Worm (Caenorhabditis elegans) whole organism, young adult: Measurements from ENCODE around the gene egl-18.

Source experiments
- C06A6.2 ChIP-seq: fragments of 200-800 bp; sonication (Bioruptor generic); conservative IDR thresholded peaks from 2 replicates; pipeline ENCODE4 v1.3.6; 2022; ENCODE audit warnings: missing genetic modification characterization, missing compliant biosample characterization
- F49E8.2 ChIP-seq: sonication (generic microtip); optimal IDR thresholded peaks from 3 replicates; lab custom pipeline; 2017; ENCODE audit warnings: missing genetic modification characterization, mild to moderate bottlenecking, missing compliant biosample characterization, antibody characterized with exemption, moderate library complexity; ENCODE audit not compliant: insufficient read depth
- F52B5.7 ChIP-seq: sonication (generic microtip); optimal IDR thresholded peaks from 2 replicates; lab custom pipeline; 2016; ENCODE audit warnings: mild to moderate bottlenecking, missing genetic modification characterization, missing compliant biosample characterization
- F57C9.4 ChIP-seq: sonication (generic microtip); optimal IDR thresholded peaks from 2 replicates; lab custom pipeline; 2017; ENCODE audit warnings: mild to moderate bottlenecking, missing genetic modification characterization, missing compliant biosample characterization
- T26A5.8 ChIP-seq: sonication (generic microtip); optimal IDR thresholded peaks from 2 replicates; lab custom pipeline; 2016; ENCODE audit warnings: missing genetic modification characterization, missing compliant biosample characterization
- Y53G8AR.9 ChIP-seq: fragments of 200-800 bp; sonication (Bioruptor generic); conservative IDR thresholded peaks from 2 replicates; pipeline ENCODE4 v1.3.6; 2022; ENCODE audit warnings: missing genetic modification reagents, missing genetic modification characterization, missing compliant biosample characterization
- Y67H2A.10 ChIP-seq: fragments of 200-800 bp; sonication (Bioruptor generic); conservative IDR thresholded peaks from 2 replicates; pipeline ENCODE4 v1.3.6; 2022; ENCODE audit warnings: missing genetic modification reagents, missing genetic modification characterization, missing compliant biosample characterization
- Y95B8A.8 ChIP-seq: fragments of 200-800 bp; sonication (Bioruptor generic); IDR thresholded peaks from 2 replicates; pipeline ENCODE4 v1.3.6; 2022; ENCODE audit warnings: missing genetic modification reagents, missing genetic modification characterization, missing compliant biosample characterization
- athp-1 ChIP-seq: sonication (generic microtip); optimal IDR thresholded peaks from 2 replicates; lab custom pipeline; 2017; ENCODE audit warnings: mild to moderate bottlenecking, missing genetic modification characterization, missing compliant biosample characterization
- attf-3 ChIP-seq: fragments of 200-800 bp; sonication (Bioruptor generic); conservative IDR thresholded peaks from 2 replicates; pipeline ENCODE4 v1.3.6; 2022; ENCODE audit warnings: missing genetic modification reagents, missing genetic modification characterization, missing compliant biosample characterization
- attf-5 ChIP-seq: fragments of 200-800 bp; sonication (Bioruptor generic); optimal IDR thresholded peaks from 2 replicates; lab custom pipeline; 2018; ENCODE audit warnings: mild to moderate bottlenecking, missing genetic modification characterization, missing compliant biosample characterization
- bed-2 ChIP-seq: fragments of 200-800 bp; sonication (Bioruptor generic); IDR thresholded peaks from 2 replicates; pipeline ENCODE4 v1.3.6; 2022; ENCODE audit warnings: missing genetic modification reagents, missing genetic modification characterization, missing compliant biosample characterization
- cebp-1 ChIP-seq, 2 experiments: fragments of 200-800 bp in 1 of 2; sonication (Bioruptor generic) in 1 of 2; sonication (generic microtip) in 1 of 2; IDR thresholded peaks in 1 of 2; optimal IDR thresholded peaks in 1 of 2; 2 replicates each; pipeline versions ENCODE4 v1.3.6 to Lab custom; 2017 to 2022; ENCODE audit warnings: missing compliant biosample characterization in 2 of 2, missing genetic modification characterization in 2 of 2, mild to moderate bottlenecking in 1 of 2, missing genetic modification reagents in 1 of 2, moderate library complexity in 1 of 2
- cebp-2 ChIP-seq: fragments of 200-800 bp; sonication (Bioruptor generic); IDR thresholded peaks from 2 replicates; pipeline ENCODE4 v1.3.6; 2022; ENCODE audit warnings: missing genetic modification characterization, missing compliant biosample characterization
- ceh-40 ChIP-seq: fragments of 200-800 bp; sonication (Bioruptor generic); IDR thresholded peaks from 2 replicates; pipeline ENCODE4 v1.3.6; 2022; ENCODE audit warnings: missing genetic modification characterization, missing compliant biosample characterization
- ceh-91 ChIP-seq: fragments of 200-800 bp; sonication (Bioruptor generic); IDR thresholded peaks from 2 replicates; pipeline ENCODE4 v1.3.6; 2022; ENCODE audit warnings: missing genetic modification reagents, missing genetic modification characterization, missing compliant biosample characterization
- die-1 ChIP-seq: sonication (generic microtip); optimal IDR thresholded peaks from 2 replicates; lab custom pipeline; 2016; ENCODE audit warnings: missing genotype, mild to moderate bottlenecking, missing genetic modification characterization, missing compliant biosample characterization
- dpl-1 ChIP-seq: fragments of 150-350 bp; optimal IDR thresholded peaks from 2 replicates; lab custom pipeline; 2014; ENCODE audit warnings: missing biosample characterization, missing genetic modification reagents, missing genetic modification characterization
- efl-1 ChIP-seq: fragments of 150-350 bp; optimal IDR thresholded peaks from 2 replicates; lab custom pipeline; 2014; ENCODE audit warnings: missing biosample characterization, missing genetic modification reagents, missing genetic modification characterization
- egrh-3 ChIP-seq: fragments of 200-800 bp; sonication (Bioruptor generic); IDR thresholded peaks from 2 replicates; pipeline ENCODE4 v1.3.6; 2022; ENCODE audit warnings: missing genetic modification reagents, missing genetic modification characterization, missing compliant biosample characterization
- hmg-20 ChIP-seq: fragments of 200-800 bp; sonication (Bioruptor generic); IDR thresholded peaks from 2 replicates; pipeline ENCODE4 v1.3.6; 2022; ENCODE audit warnings: missing genetic modification reagents, missing genetic modification characterization, missing compliant biosample characterization
- hrde-1 ChIP-seq: sonication (generic microtip); optimal IDR thresholded peaks from 2 replicates; lab custom pipeline; 2016; ENCODE audit warnings: missing genetic modification characterization, mild to moderate bottlenecking, missing compliant biosample characterization, moderate library complexity, missing genotype, missing genetic modification reagents, borderline replicate concordance
- let-526 ChIP-seq: fragments of 200-800 bp; sonication (Bioruptor generic); IDR thresholded peaks from 2 replicates; pipeline ENCODE4 v1.3.6; 2022; ENCODE audit warnings: missing genetic modification reagents, missing genetic modification characterization, missing compliant biosample characterization
- lin-35 ChIP-seq, 3 experiments: fragments of 150-350 bp in 2 of 3; sonication (generic microtip) in 1 of 3; optimal IDR thresholded peaks; 2 replicates each; lab custom pipeline; 2014 to 2018; ENCODE audit warnings: missing biosample characterization in 3 of 3, missing genetic modification characterization in 3 of 3, missing genetic modification reagents in 3 of 3
- lin-40 ChIP-seq: sonication (generic microtip); optimal IDR thresholded peaks from 2 replicates; lab custom pipeline; 2016; ENCODE audit warnings: missing genetic modification characterization, mild to moderate bottlenecking, missing compliant biosample characterization, missing genotype, missing genetic modification reagents
- lin-54 ChIP-seq: fragments of 200-800 bp; sonication (Bioruptor generic); optimal IDR thresholded peaks from 2 replicates; lab custom pipeline; 2018; ENCODE audit warnings: mild to moderate bottlenecking, missing genetic modification characterization, missing compliant biosample characterization
- madf-3 ChIP-seq: fragments of 200-800 bp; sonication (Bioruptor generic); IDR thresholded peaks from 2 replicates; pipeline ENCODE4 v1.3.6; 2022; ENCODE audit warnings: missing genetic modification reagents, missing genetic modification characterization, missing compliant biosample characterization
- mes-4 ChIP-seq: sonication (generic microtip); optimal IDR thresholded peaks from 2 replicates; lab custom pipeline; 2016; ENCODE audit warnings: missing genotype, missing genetic modification characterization, missing compliant biosample characterization
- nhr-179 ChIP-seq: sonication (generic microtip); optimal IDR thresholded peaks from 2 replicates; lab custom pipeline; 2016; ENCODE audit warnings: mild to moderate bottlenecking, missing genetic modification characterization, missing compliant biosample characterization
- nhr-80 ChIP-seq: sonication (generic microtip); optimal IDR thresholded peaks from 2 replicates; lab custom pipeline; 2016; ENCODE audit warnings: missing genetic modification characterization, missing compliant biosample characterization
- nhr-90 ChIP-seq: sonication (generic microtip); optimal IDR thresholded peaks from 2 replicates; lab custom pipeline; 2016; ENCODE audit warnings: missing genotype, mild to moderate bottlenecking, missing genetic modification characterization, missing compliant biosample characterization
- pbrm-1 ChIP-seq: fragments of 200-800 bp; sonication (Bioruptor generic); IDR thresholded peaks from 2 replicates; pipeline ENCODE4 v1.3.6; 2022; ENCODE audit warnings: missing genetic modification reagents, missing genetic modification characterization, missing compliant biosample characterization
- tbp1 ChIP-seq: fragments of 200-800 bp; sonication (Bioruptor generic); optimal IDR thresholded peaks from 2 replicates; lab custom pipeline; 2018; ENCODE audit warnings: mild to moderate bottlenecking, missing genetic modification characterization, missing compliant biosample characterization
- unc-130 ChIP-seq: sonication (generic microtip); optimal IDR thresholded peaks from 2 replicates; lab custom pipeline; 2016; ENCODE audit warnings: missing genetic modification reagents, missing genetic modification characterization, missing compliant biosample characterization
- ztf-25 ChIP-seq: fragments of 200-800 bp; sonication (Bioruptor generic); IDR thresholded peaks from 2 replicates; pipeline ENCODE4 v1.3.6; 2022; ENCODE audit warnings: missing genetic modification reagents, missing genetic modification characterization, missing compliant biosample characterization
- ztf-6 ChIP-seq: fragments of 200-800 bp; sonication (Bioruptor generic); IDR thresholded peaks from 2 replicates; pipeline ENCODE4 v1.3.6; 2022; ENCODE audit warnings: missing genetic modification reagents, missing genetic modification characterization, missing compliant biosample characterization

egl-18 gene

ce11 chrIV:1949870-1950269 is 47.7 kb downstream of the egl-18 start:
- 0 out of 2 replicates have a peak, but pooled peaks have one; percentile 6 for TF ChIP-seq ztf-6 (GFP tag; lab: Robert Waterston, UW)

ce11 chrIV:1950617-1951016 is 48.5 kb downstream of the egl-18 start:
- peak; percentile 22; the same call in 1 of the 2 replicates for TF ChIP-seq ceh-91 (GFP tag; lab: Robert Waterston, UW)
- peak; percentile 16; the same call in 1 of the 2 replicates for TF ChIP-seq let-526
- TF ChIP-seq, all 124 proteins: peak for 2; not testable (repeated sequence) for 122

- no peak for TF ChIP-seq Y95B8A.8 (GFP tag; lab: Robert Waterston, UW)
- no peak for TF ChIP-seq tbp1 (GFP tag; lab: Kevin White, UChicago)
- no peak for TF ChIP-seq ztf-25 (GFP tag; lab: Robert Waterston, UW)
- no peak for TF ChIP-seq cebp-1 (GFP tag; IDR thresholded peaks at IDR 0.05; lab: Robert Waterston, UW)
- no peak for TF ChIP-seq cebp-1 (tag; optimal IDR thresholded peaks at IDR 0.05; lab: Kevin White, UChicago)
- no peak for TF ChIP-seq attf-3
- TF ChIP-seq mes-4 (tag; lab: Kevin White, UChicago) = no peak
- TF ChIP-seq madf-3 (GFP tag; lab: Robert Waterston, UW) = no peak
- no peak for TF ChIP-seq F52B5.7 (tag; lab: Kevin White, UChicago)
- no peak for TF ChIP-seq athp-1
- no peak for TF ChIP-seq die-1 (tag; lab: Kevin White, UChicago)
- no peak for TF ChIP-seq F57C9.4 (tag; lab: Kevin White, UChicago)
- TF ChIP-seq Y53G8AR.9 = no peak
- no peak for TF ChIP-seq hmg-20 (GFP tag; lab: Robert Waterston, UW)
- TF ChIP-seq lin-35 (GFP tag; optimal IDR thresholded peaks at IDR 0.05; lab: Kevin White, UChicago) = no peak
- TF ChIP-seq unc-130 (GFP tag; lab: Kevin White, UChicago) = no peak
- TF ChIP-seq bed-2 (GFP tag; lab: Robert Waterston, UW) = no peak
- no peak for TF ChIP-seq attf-5
- TF ChIP-seq C06A6.2 (GFP tag; lab: Robert Waterston, UW) = no peak
- TF ChIP-seq ceh-40 (GFP tag; lab: Robert Waterston, UW) = no peak
Observed at ce11 chrIV:1952312-1952711, 50.2 kb downstream of the egl-18 start.

ce11 chrIV:1953132-1953629 is 51.1 kb downstream of the egl-18 start, which contains the start of gene F52C12.2:
Gene F52C12.2, plus strand, starts transcription at chrIV:1953579.
- no peak for TF ChIP-seq cebp-1 (GFP tag; IDR thresholded peaks at IDR 0.05; lab: Robert Waterston, UW)
- TF ChIP-seq cebp-1 (tag; optimal IDR thresholded peaks at IDR 0.05; lab: Kevin White, UChicago) = peak; percentile 66
- TF ChIP-seq lin-40 = peak; percentile 41
- TF ChIP-seq pbrm-1 (GFP tag; lab: Robert Waterston, UW) = no peak
- TF ChIP-seq cebp-2 (GFP tag; lab: Robert Waterston, UW) = no peak
- TF ChIP-seq lin-54 (GFP tag; lab: Kevin White, UChicago) = peak; percentile 29
- TF ChIP-seq egrh-3 = no peak
- no peak for TF ChIP-seq nhr-80 (tag; lab: Kevin White, UChicago)
- TF ChIP-seq F49E8.2 (tag; lab: Kevin White, UChicago) = no peak
- TF ChIP-seq hrde-1 (tag; lab: Kevin White, UChicago) = no peak
- no peak for TF ChIP-seq Y95B8A.8 (GFP tag; lab: Robert Waterston, UW)
- TF ChIP-seq efl-1 (GFP tag; lab: Kevin White, UChicago) = peak; percentile 30
- TF ChIP-seq dpl-1 = peak; percentile 31
- no peak for TF ChIP-seq mes-4 (tag; lab: Kevin White, UChicago)
- TF ChIP-seq attf-3 = peak; percentile 98
- TF ChIP-seq nhr-179 = no peak
- TF ChIP-seq lin-35 (GFP tag; optimal IDR thresholded peaks at IDR 0.05; lab: Kevin White, UChicago) = peak in 1 of 3 experiments; percentile 48
- TF ChIP-seq nhr-90 = no peak
- no peak for TF ChIP-seq Y67H2A.10
- TF ChIP-seq ceh-40 (GFP tag; lab: Robert Waterston, UW) = no peak
- no peak for TF ChIP-seq T26A5.8 (tag; lab: Kevin White, UChicago)
